Worm (Caenorhabditis elegans) whole organism, early embryonic: ENCODE results near the gene dnj-16.

Source experiments
- ama-1 ChIP-seq: fragments of 150-350 bp; optimal IDR thresholded peaks from 2 replicates; lab custom pipeline; 2014
- tbx-37 ChIP-seq: fragments of 200-800 bp; sonication (Bioruptor generic); conservative IDR thresholded peaks from 2 replicates; pipeline ENCODE4 v1.3.6; 2022; ENCODE audit warnings: missing genetic modification reagents, missing genetic modification characterization, missing compliant biosample characterization

ce11 chrIII:4153299-4153698, 37.6 kb upstream of the dnj-16 start, which contains the start of gene glod-4:
- no peak for TF ChIP-seq tbx-37 (GFP tag; lab: Robert Waterston, UW)
- TF ChIP-seq ama-1 (lab: Kevin White, UChicago), result no peak
